Worm (Caenorhabditis elegans) whole organism, L1 larva: Measurements from ENCODE around the gene osm-3.

ENCODE experiments used
- C04F5.9 ChIP-seq: sonication (generic microtip); optimal IDR thresholded peaks from 2 replicates; lab custom pipeline; 2016; ENCODE audit warnings: missing genetic modification characterization, missing compliant biosample characterization
- C16A3.4 ChIP-seq: fragments of 150-350 bp; optimal IDR thresholded peaks from 2 replicates; lab custom pipeline; 2014; ENCODE audit warnings: missing biosample characterization, missing genetic modification characterization
- F16B12.6 ChIP-seq: fragments of 150-350 bp; optimal IDR thresholded peaks from 2 replicates; lab custom pipeline; 2014; ENCODE audit warnings: missing biosample characterization, missing genetic modification characterization
- Y116A8C.19 ChIP-seq: sonication (generic microtip); optimal IDR thresholded peaks from 2 replicates; lab custom pipeline; 2016; ENCODE audit warnings: missing compliant biosample characterization, missing genetic modification characterization, borderline replicate concordance
- alr-1 ChIP-seq: fragments of 200-800 bp; sonication (Bioruptor generic); optimal IDR thresholded peaks from 2 replicates; lab custom pipeline; 2018; ENCODE audit warnings: borderline replicate concordance, mild to moderate bottlenecking, missing genetic modification characterization, missing compliant biosample characterization
- ceh-63 ChIP-seq: fragments of 200-800 bp; sonication (Bioruptor generic); optimal IDR thresholded peaks from 2 replicates; lab custom pipeline; 2018; ENCODE audit warnings: mild to moderate bottlenecking, missing genetic modification characterization, missing compliant biosample characterization
- ceh-82 ChIP-seq, 3 experiments: fragments of 150-350 bp in 1 of 3; sonication (generic microtip) in 2 of 3; optimal IDR thresholded peaks; 2 replicates each; lab custom pipeline; 2014 to 2017; ENCODE audit warnings: missing biosample characterization in 3 of 3, missing genetic modification characterization in 3 of 3
- ceh-88 ChIP-seq: fragments of 200-800 bp; sonication (Bioruptor generic); IDR thresholded peaks from 2 replicates; pipeline ENCODE4 v1.3.6; 2022; ENCODE audit warnings: missing genetic modification characterization, missing compliant biosample characterization
- ceh-90 ChIP-seq: sonication (generic microtip); optimal IDR thresholded peaks from 2 replicates; lab custom pipeline; 2016; ENCODE audit warnings: missing genetic modification characterization, missing compliant biosample characterization
- dpl-1 ChIP-seq, 3 experiments: fragments of 150-350 bp in 2 of 3; sonication (generic microtip) in 1 of 3; optimal IDR thresholded peaks; 2 replicates each; lab custom pipeline; 2014 to 2017; ENCODE audit warnings: missing biosample characterization in 3 of 3, missing genetic modification characterization in 3 of 3, missing genetic modification reagents in 3 of 3
- efl-1 ChIP-seq, 4 experiments: fragments of 150-350 bp; optimal IDR thresholded peaks in 3 of 4; peaks in 1 of 4; 1 replicate in 1 of 4; 2 replicates in 3 of 4; lab custom pipeline; 2014; ENCODE audit warnings: missing biosample characterization in 2 of 4, missing genetic modification characterization in 2 of 4, missing genetic modification reagents in 2 of 4
- efl-3 ChIP-seq: fragments of 200-800 bp; sonication (Bioruptor generic); optimal IDR thresholded peaks from 2 replicates; lab custom pipeline; 2018; ENCODE audit warnings: mild to moderate bottlenecking, missing genetic modification characterization, missing compliant biosample characterization
- egl-13 ChIP-seq: sonication (generic microtip); optimal IDR thresholded peaks from 2 replicates; lab custom pipeline; 2016; ENCODE audit warnings: missing genotype, missing genetic modification reagents, missing genetic modification characterization, missing compliant biosample characterization
- elt-2 ChIP-seq: sonication (generic microtip); optimal IDR thresholded peaks from 2 replicates; lab custom pipeline; 2016; ENCODE audit warnings: missing genetic modification characterization, mild to moderate bottlenecking, inconsistent platforms, missing compliant biosample characterization, missing genetic modification reagents
- elt-3 ChIP-seq, 6 experiments: fragments of 150-350 bp in 1 of 6; sonication (generic microtip); optimal IDR thresholded peaks; 2 replicates each; lab custom pipeline; 2017 to 2018; ENCODE audit warnings: missing biosample characterization in 6 of 6, missing genetic modification characterization in 6 of 6, inconsistent platforms in 1 of 6
- fkh-4 ChIP-seq: sonication (generic microtip); optimal IDR thresholded peaks from 2 replicates; lab custom pipeline; 2016; ENCODE audit warnings: missing compliant biosample characterization, missing genetic modification characterization, borderline replicate concordance
- fkh-8 ChIP-seq: sonication (generic microtip); optimal IDR thresholded peaks from 2 replicates; lab custom pipeline; 2016; ENCODE audit warnings: mild to moderate bottlenecking, missing genetic modification characterization, missing compliant biosample characterization
- hlh-17 ChIP-seq: fragments of 200-800 bp; sonication (Bioruptor generic); optimal IDR thresholded peaks from 2 replicates; lab custom pipeline; 2018; ENCODE audit warnings: missing genetic modification characterization, mild to moderate bottlenecking, missing compliant biosample characterization, moderate library complexity, borderline replicate concordance
- hlh-4 ChIP-seq: sonication (generic microtip); optimal IDR thresholded peaks from 2 replicates; lab custom pipeline; 2016; ENCODE audit warnings: mild to moderate bottlenecking, missing genetic modification characterization, missing compliant biosample characterization
- lin-39 ChIP-seq: fragments of 150-350 bp; optimal IDR thresholded peaks from 2 replicates; lab custom pipeline; 2014; ENCODE audit warnings: missing biosample characterization, missing genetic modification reagents, missing genetic modification characterization
- lir-3 ChIP-seq: sonication (generic microtip); optimal IDR thresholded peaks from 2 replicates; lab custom pipeline; 2016; ENCODE audit warnings: mild to moderate bottlenecking, missing genetic modification characterization, moderate library complexity, missing compliant biosample characterization; ENCODE audit not compliant: poor library complexity
- lsy-2 ChIP-seq, 2 experiments: fragments of 150-350 bp; optimal IDR thresholded peaks; 2 replicates each; lab custom pipeline; 2014; ENCODE audit warnings: missing biosample characterization in 2 of 2, missing genetic modification characterization in 2 of 2
- mab-9 ChIP-seq: fragments of 200-800 bp; sonication (Bioruptor generic); IDR thresholded peaks from 2 replicates; pipeline ENCODE4 v1.3.6; 2022; ENCODE audit warnings: missing genetic modification reagents, missing genetic modification characterization, missing compliant biosample characterization
- mdl-1 ChIP-seq, 2 experiments: fragments of 150-350 bp; optimal IDR thresholded peaks; 2 replicates each; lab custom pipeline; 2014 to 2017; ENCODE audit warnings: missing biosample characterization in 2 of 2, missing genetic modification characterization in 2 of 2, inconsistent platforms in 1 of 2
- mef-2 ChIP-seq: fragments of 150-350 bp; optimal IDR thresholded peaks from 2 replicates; lab custom pipeline; 2014; ENCODE audit warnings: missing biosample characterization, missing genetic modification characterization
- mep-1 ChIP-seq: fragments of 150-350 bp; optimal IDR thresholded peaks from 2 replicates; lab custom pipeline; 2014; ENCODE audit warnings: missing biosample characterization, missing genetic modification characterization
- nhr-20 ChIP-seq: sonication (generic microtip); optimal IDR thresholded peaks from 2 replicates; lab custom pipeline; 2016; ENCODE audit warnings: mild to moderate bottlenecking, missing genetic modification characterization, missing compliant biosample characterization
- nhr-237 ChIP-seq: fragments of 150-350 bp; optimal IDR thresholded peaks from 2 replicates; lab custom pipeline; 2014; ENCODE audit warnings: missing biosample characterization, missing genetic modification characterization
- nhr-28 ChIP-seq: fragments of 150-350 bp; optimal IDR thresholded peaks from 2 replicates; lab custom pipeline; 2014; ENCODE audit warnings: missing biosample characterization, missing genetic modification characterization
- nhr-47 ChIP-seq: sonication (generic microtip); optimal IDR thresholded peaks from 2 replicates; lab custom pipeline; 2016; ENCODE audit warnings: mild to moderate bottlenecking, missing genetic modification characterization, moderate library complexity, missing compliant biosample characterization
- nhr-77 ChIP-seq: fragments of 150-350 bp; optimal IDR thresholded peaks from 2 replicates; lab custom pipeline; 2014; ENCODE audit warnings: missing biosample characterization, missing genetic modification characterization
- nhr-84 ChIP-seq: sonication (generic microtip); optimal IDR thresholded peaks from 2 replicates; lab custom pipeline; 2017; ENCODE audit warnings: missing biosample characterization, missing genetic modification characterization
- nhr-90 ChIP-seq: sonication (generic microtip); optimal IDR thresholded peaks from 2 replicates; lab custom pipeline; 2016; ENCODE audit warnings: mild to moderate bottlenecking, missing genetic modification characterization, missing compliant biosample characterization; ENCODE audit not compliant: poor library complexity
- pag-3 ChIP-seq: sonication (generic microtip); optimal IDR thresholded peaks from 2 replicates; lab custom pipeline; 2017; ENCODE audit warnings: missing genetic modification characterization, mild to moderate bottlenecking, missing compliant biosample characterization, antibody characterized with exemption, borderline replicate concordance; ENCODE audit not compliant: insufficient read depth
- pqm-1 ChIP-seq: sonication (generic microtip); optimal IDR thresholded peaks from 3 replicates; lab custom pipeline; 2017; ENCODE audit warnings: missing biosample characterization, missing genetic modification characterization
- rnt-1 ChIP-seq: sonication (generic microtip); optimal IDR thresholded peaks from 2 replicates; lab custom pipeline; 2016; ENCODE audit warnings: mild to moderate bottlenecking, missing genetic modification characterization, moderate library complexity, missing compliant biosample characterization
- skn-1 ChIP-seq: fragments of 150-350 bp; optimal IDR thresholded peaks from 2 replicates; lab custom pipeline; 2014; ENCODE audit warnings: missing biosample characterization, missing genetic modification characterization
- sox-4 ChIP-seq: sonication (generic microtip); optimal IDR thresholded peaks from 2 replicates; lab custom pipeline; 2016; ENCODE audit warnings: missing genetic modification characterization, missing compliant biosample characterization
- sptf-1 ChIP-seq: fragments of 150-350 bp; optimal IDR thresholded peaks from 2 replicates; lab custom pipeline; 2014; ENCODE audit warnings: missing biosample characterization, missing genetic modification characterization
- swsn-7 ChIP-seq: sonication (generic microtip); optimal IDR thresholded peaks from 2 replicates; lab custom pipeline; 2016; ENCODE audit warnings: missing genetic modification characterization, missing compliant biosample characterization
- unc-130 ChIP-seq: fragments of 150-350 bp; optimal IDR thresholded peaks from 2 replicates; lab custom pipeline; 2017; ENCODE audit warnings: missing biosample characterization, missing genetic modification characterization, inconsistent platforms
- unc-62 ChIP-seq: fragments of 150-350 bp; optimal IDR thresholded peaks from 2 replicates; lab custom pipeline; 2014; ENCODE audit warnings: missing biosample characterization, missing genetic modification reagents, missing genetic modification characterization
- unc-86 ChIP-seq: sonication (generic microtip); optimal IDR thresholded peaks from 2 replicates; lab custom pipeline; 2016; ENCODE audit warnings: missing genetic modification characterization, missing compliant biosample characterization
- unc-98 ChIP-seq: fragments of 200-800 bp; sonication (Bioruptor generic); IDR thresholded peaks from 2 replicates; pipeline ENCODE4 v1.3.6; 2022; ENCODE audit warnings: missing genetic modification characterization, missing compliant biosample characterization
- xbp-1 ChIP-seq: sonication (generic microtip); optimal IDR thresholded peaks from 2 replicates; lab custom pipeline; 2016; ENCODE audit warnings: missing genetic modification characterization, missing compliant biosample characterization
- zag-1 ChIP-seq: fragments of 150-350 bp; optimal IDR thresholded peaks from 2 replicates; lab custom pipeline; 2014; ENCODE audit warnings: missing biosample characterization, missing genetic modification characterization
- ztf-4 ChIP-seq: fragments of 150-350 bp; optimal IDR thresholded peaks from 2 replicates; lab custom pipeline; 2014; ENCODE audit warnings: missing biosample characterization, missing genetic modification characterization

osm-3 gene

ce11 chrIV:3807092-3807491 is 6.2 kb upstream of the osm-3 start, which contains the start of gene M02B7.7:
Gene M02B7.7, minus strand, starts transcription at chrIV:3807192.
- no peak for TF ChIP-seq ceh-63 (GFP tag; lab: Kevin White, UChicago)
- no peak for TF ChIP-seq efl-1 (optimal IDR thresholded peaks at IDR 0.05; lab: Kevin White, UChicago)
- TF ChIP-seq efl-1 (GFP tag; optimal IDR thresholded peaks at IDR 0.05 in 1 of 2; lab: Kevin White, UChicago): peak in 1 of 2 experiments; percentile 52

ce11 chrIV:3805219-3805618 is 4.4 kb upstream of the osm-3 start, which contains the start of gene fbxc-47:
Gene fbxc-47, plus strand, starts transcription at chrIV:3805519.
- TF ChIP-seq pag-3 (tag; lab: Kevin White, UChicago) (no peak), lin-39 (tag; lab: Kevin White, UChicago) (no peak), efl-1 (optimal IDR thresholded peaks at IDR 0.05; lab: Kevin White, UChicago) (no peak), efl-1 (GFP tag; optimal IDR thresholded peaks at IDR 0.05 in 1 of 2; lab: Kevin White, UChicago) (no peak), zag-1 (tag; lab: Kevin White, UChicago) (no peak), nhr-84 (tag; lab: Kevin White, UChicago) (no peak), egl-13 (no peak), skn-1 (tag; lab: Kevin White, UChicago) (no peak), nhr-237 (tag; lab: Kevin White, UChicago) (no peak), alr-1 (no peak), fkh-4 (no peak), mef-2 (tag; lab: Kevin White, UChicago) (no peak), rnt-1 (tag; lab: Kevin White, UChicago) (no peak)
- TF ChIP-seq, all 84 proteins: peak for 0

ce11 chrIV:3803252-3803651 is 2.4 kb upstream of the osm-3 start, which contains the start of the genes algn-14 and M02B7.2:
Gene algn-14, minus strand, starts transcription at chrIV:3803426.
Gene M02B7.2, plus strand, starts transcription at chrIV:3803581.
- TF ChIP-seq elt-3 (tag; optimal IDR thresholded peaks at IDR 0.05; lab: Kevin White, UChicago) (no peak), unc-62 (GFP tag; lab: Kevin White, UChicago) (no peak), hlh-17 (GFP tag; lab: Kevin White, UChicago) (no peak), sptf-1 (no peak), nhr-47 (peak; percentile 84), efl-3 (GFP tag; lab: Kevin White, UChicago) (no peak), nhr-28 (no peak), lin-39 (tag; lab: Kevin White, UChicago) (peak; percentile 44), egl-13 (peak; percentile 75), Y116A8C.19 (peak; percentile 45), ztf-4 (tag; lab: Kevin White, UChicago) (peak; percentile 43), xbp-1 (tag; lab: Kevin White, UChicago) (peak; percentile 79), unc-86 (peak; percentile 50), lsy-2 (tag; optimal IDR thresholded peaks at IDR 0.05; lab: Kevin White, UChicago) (peak; percentile 73 to 76), elt-2 (tag; lab: Kevin White, UChicago) (peak; percentile 64), C16A3.4 (peak; percentile 27), hlh-4 (tag; lab: Kevin White, UChicago) (peak; percentile 14), fkh-8 (tag; lab: Kevin White, UChicago) (peak; percentile 74), sox-4 (tag; lab: Kevin White, UChicago) (peak; percentile 85), unc-130 (tag; lab: Kevin White, UChicago) (no peak), ceh-82 (tag; optimal IDR thresholded peaks at IDR 0.05; lab: Kevin White, UChicago) (peak; percentile 23 to 44 (median 25)), C04F5.9 (tag; lab: Kevin White, UChicago) (peak; percentile 54), mab-9 (GFP tag; lab: Robert Waterston, UW) (no peak), rnt-1 (tag; lab: Kevin White, UChicago) (peak; percentile 96), nhr-77 (peak; percentile 0), mep-1 (peak; percentile 60), mdl-1 (tag; optimal IDR thresholded peaks at IDR 0.05; lab: Kevin White, UChicago) (no peak), lir-3 (tag; lab: Kevin White, UChicago) (peak; percentile 93), dpl-1 (GFP tag; optimal IDR thresholded peaks at IDR 0.05; lab: Kevin White, UChicago) (peak; percentile 16 to 70 (median 61)), F16B12.6 (no peak), pqm-1 (no peak), swsn-7 (peak; percentile 78), ceh-90 (tag; lab: Kevin White, UChicago) (peak; percentile 88), nhr-20 (tag; lab: Kevin White, UChicago) (peak; percentile 79), nhr-90 (peak; percentile 86), unc-98 (peak; percentile 62; the same call in 1 of the 2 replicates), ceh-88 (no peak)
